Fruit fly (Drosophila melanogaster) whole organism, adult: Measurements from ENCODE around the gene Fer1.
A peak's percentile ranks its signal among the peaks of the same experiment; 100 is the strongest.

Experiments used
- CG11617 ChIP-seq: fragments of 200-800 bp; sonication (Bioruptor generic); optimal IDR thresholded peaks from 2 replicates; lab custom pipeline; 2017; ENCODE audit warnings: mild to moderate bottlenecking, missing biosample characterization, missing genetic modification reagents, missing genetic modification characterization
- CG12768 ChIP-seq: fragments of 200-800 bp; sonication (Bioruptor generic); optimal IDR thresholded peaks from 2 replicates; lab custom pipeline; 2017; ENCODE audit warnings: missing biosample characterization, missing genetic modification characterization, mild to moderate bottlenecking, moderate library complexity, missing genetic modification reagents
- CG14711 ChIP-seq: fragments of 200-800 bp; sonication (Bioruptor generic); optimal IDR thresholded peaks from 2 replicates; lab custom pipeline; 2018; ENCODE audit warnings: missing biosample characterization, mild to moderate bottlenecking, missing genetic modification characterization, moderate library complexity
- CG1620 ChIP-seq: fragments of 200-800 bp; sonication (Bioruptor generic); optimal IDR thresholded peaks from 2 replicates; lab custom pipeline; 2016; ENCODE audit warnings: missing biosample characterization, missing genetic modification characterization
- CG33017 ChIP-seq: fragments of 200-800 bp; sonication (Bioruptor generic); optimal IDR thresholded peaks from 2 replicates; lab custom pipeline; 2018; ENCODE audit warnings: missing biosample characterization, mild to moderate bottlenecking, missing genetic modification characterization, moderate library complexity
- CG5204 ChIP-seq: fragments of 200-800 bp; sonication (Bioruptor generic); optimal IDR thresholded peaks from 2 replicates; lab custom pipeline; 2016; ENCODE audit warnings: missing biosample characterization, missing genetic modification characterization
- CG7045 ChIP-seq: fragments of 200-800 bp; sonication (Bioruptor generic); optimal IDR thresholded peaks from 2 replicates; lab custom pipeline; 2017; ENCODE audit warnings: missing biosample characterization, mild to moderate bottlenecking, missing genetic modification characterization
- CG7101 ChIP-seq: fragments of 200-800 bp; sonication (Bioruptor generic); optimal IDR thresholded peaks from 2 replicates; lab custom pipeline; 2018; ENCODE audit warnings: missing biosample characterization, mild to moderate bottlenecking, missing genetic modification characterization, moderate library complexity
- Clk ChIP-seq: fragments of 200-800 bp; sonication (Bioruptor generic); optimal IDR thresholded peaks from 2 replicates; lab custom pipeline; 2017; ENCODE audit warnings: missing biosample characterization, missing genetic modification characterization
- Crg-1 ChIP-seq: fragments of 200-800 bp; sonication (Bioruptor generic); optimal IDR thresholded peaks from 2 replicates; lab custom pipeline; 2016; ENCODE audit warnings: missing biosample characterization, missing genetic modification characterization
- Hr96 ChIP-seq: fragments of 200-800 bp; sonication (Bioruptor generic); optimal IDR thresholded peaks from 2 replicates; lab custom pipeline; 2016; ENCODE audit warnings: missing biosample characterization, missing genetic modification characterization
- Mnt ChIP-seq: fragments of 200-800 bp; sonication (Bioruptor generic); optimal IDR thresholded peaks from 2 replicates; lab custom pipeline; 2016; ENCODE audit warnings: missing biosample characterization, mild to moderate bottlenecking, missing genetic modification characterization
- bab1 ChIP-seq: fragments of 200-800 bp; sonication (Bioruptor generic); optimal IDR thresholded peaks from 3 replicates; lab custom pipeline; 2019; ENCODE audit warnings: missing biosample characterization, mild to moderate bottlenecking, missing genetic modification characterization, moderate library complexity
- cic ChIP-seq: fragments of 200-800 bp; sonication (Bioruptor generic); optimal IDR thresholded peaks from 2 replicates; lab custom pipeline; 2017; ENCODE audit warnings: missing biosample characterization, mild to moderate bottlenecking, missing genetic modification characterization, moderate library complexity
- cnc ChIP-seq, 2 experiments: fragments of >200 bp; optimal IDR thresholded peaks; 2 replicates each; lab custom pipeline; 2017
- kay ChIP-seq: fragments of 200-800 bp; sonication (Bioruptor generic); peaks from one replicate; lab custom pipeline; 2016; ENCODE audit warnings: missing biosample characterization, missing genetic modification characterization, borderline replicate concordance
- ovo ChIP-seq: fragments of 200-800 bp; sonication (Bioruptor generic); optimal IDR thresholded peaks from 2 replicates; lab custom pipeline; 2016; ENCODE audit warnings: missing biosample characterization, missing genetic modification characterization
- pad ChIP-seq: fragments of 200-800 bp; sonication (Bioruptor generic); optimal IDR thresholded peaks from 3 replicates; lab custom pipeline; 2017; ENCODE audit warnings: missing biosample characterization, missing genetic modification characterization, mild to moderate bottlenecking, moderate library complexity, missing genetic modification reagents
- tj ChIP-seq: fragments of 200-800 bp; sonication (Bioruptor generic); optimal IDR thresholded peaks from 3 replicates; lab custom pipeline; 2017; ENCODE audit warnings: missing biosample characterization, mild to moderate bottlenecking, missing genetic modification characterization, moderate library complexity
- toe ChIP-seq: fragments of 200-800 bp; sonication (Bioruptor generic); optimal IDR thresholded peaks from 2 replicates; lab custom pipeline; 2016; ENCODE audit warnings: missing biosample characterization, missing genetic modification characterization

The Fer1 gene

dm6 chr3R:7154586-7155357 lies 18.8 kb downstream of the Fer1 start, which contains the start of gene MAGE:
Gene MAGE (minus strand): TSS chr3R:7155180.
- TF ChIP-seq CG14711 (tag; lab: Kevin White, UChicago) (no peak), tj (peak; percentile 58), CG1620 (GFP tag; lab: Kevin White, UChicago) (no peak)

dm6 chr3R:7157102-7157501 lies 21.1 kb downstream of the Fer1 start:
- no peak for TF ChIP-seq CG7045 (GFP tag; lab: Kevin White, UChicago)
- TF ChIP-seq CG33017 (tag; lab: Kevin White, UChicago) = no peak
- no peak for TF ChIP-seq tj
- no peak for TF ChIP-seq bab1 (GFP tag; lab: Kevin White, UChicago)

DNA sequence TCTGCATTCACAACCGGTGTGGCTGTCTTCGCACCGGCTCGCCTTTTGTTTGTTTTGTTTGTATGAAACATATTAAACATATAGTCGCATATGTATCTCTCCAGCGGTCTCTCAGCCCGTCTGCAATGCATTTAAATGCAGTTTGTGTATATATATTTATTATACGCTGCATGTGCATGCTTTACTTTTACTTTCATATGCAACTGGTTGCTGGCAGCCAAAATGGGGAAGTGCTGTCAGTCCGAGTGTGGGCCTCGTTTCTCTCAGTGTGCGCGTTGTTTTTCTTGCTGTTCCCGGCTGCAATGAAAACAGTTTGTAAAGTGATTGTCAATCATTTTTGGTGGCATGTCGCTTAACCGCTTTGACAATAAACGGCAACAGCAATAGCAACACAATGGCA lies 23.6 kb downstream of the Fer1 start:
- TF ChIP-seq Crg-1 (GFP tag; lab: Kevin White, UChicago) (no peak), cic (GFP tag; lab: Kevin White, UChicago) (no peak), CG14711 (tag; lab: Kevin White, UChicago) (no peak), kay (GFP tag; lab: Kevin White, UChicago) (no peak), CG7101 (no peak), pad (no peak), CG33017 (tag; lab: Kevin White, UChicago) (no peak)

DNA sequence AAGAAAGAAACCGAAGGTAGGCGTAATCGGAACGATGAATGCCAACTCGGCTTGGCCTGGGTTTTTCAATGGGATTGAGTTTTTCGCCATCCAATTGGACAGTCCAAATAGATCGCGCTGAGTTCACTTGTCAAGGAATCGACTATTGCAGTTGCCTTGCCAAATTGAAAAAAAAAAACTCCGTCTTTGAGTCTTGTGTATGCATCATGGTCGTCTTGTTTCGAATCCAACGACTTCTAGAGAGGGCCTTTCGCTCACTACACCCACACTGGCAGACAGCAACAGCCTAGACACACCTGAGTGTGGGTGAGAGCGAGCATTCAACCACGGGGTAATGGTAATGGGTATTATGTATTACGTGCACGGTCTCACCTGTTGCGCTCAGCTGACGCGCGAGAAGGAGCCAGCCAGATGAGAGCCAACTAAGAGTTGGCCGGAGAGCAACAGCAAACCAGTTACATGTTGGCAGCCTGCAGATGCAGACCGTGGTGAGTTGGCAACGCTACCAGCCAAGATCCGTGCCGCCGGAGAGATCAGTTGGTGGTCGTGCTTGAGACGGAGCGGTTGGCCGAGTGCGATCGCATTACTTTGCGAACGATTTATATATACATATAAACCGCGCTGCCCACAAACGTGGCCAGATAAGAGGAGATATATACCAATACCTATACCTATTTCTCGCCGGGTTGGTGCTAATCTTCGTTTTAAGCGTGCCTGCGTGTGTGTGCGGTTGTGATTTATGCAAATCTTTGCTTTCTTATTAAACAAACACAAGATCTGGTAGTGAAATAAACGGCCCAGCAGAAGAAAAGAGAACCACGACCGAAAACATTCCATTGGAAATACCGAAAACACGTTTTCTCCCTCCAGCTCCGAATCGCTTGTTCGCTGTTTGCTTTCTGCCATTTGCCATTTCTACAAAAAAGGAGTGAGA lies 26.6 kb downstream of the Fer1 start, which contains the start of gene sas:
Gene sas (plus strand): TSS at position 453 of the 934 bp plus-strand sequence.
- TF ChIP-seq CG33017 (tag; lab: Kevin White, UChicago) (no peak), CG14711 (tag; lab: Kevin White, UChicago) (no peak), Hr96 (GFP tag; lab: Kevin White, UChicago) (no peak), pad (no peak), Mnt (GFP tag; lab: Kevin White, UChicago) (no peak), CG11617 (GFP tag; lab: Kevin White, UChicago) (no peak), toe (GFP tag; lab: Kevin White, UChicago) (no peak), CG1620 (GFP tag; lab: Kevin White, UChicago) (no peak), ovo (GFP tag; lab: Kevin White, UChicago) (no peak), cic (GFP tag; lab: Kevin White, UChicago) (no peak), CG7045 (GFP tag; lab: Kevin White, UChicago) (no peak), CG7101 (no peak), cnc (optimal IDR thresholded peaks at IDR 0.05; lab: Kevin White, UChicago) (no peak), kay (GFP tag; lab: Kevin White, UChicago) (no peak), CG5204 (GFP tag; lab: Kevin White, UChicago) (no peak), Clk (GFP tag; lab: Kevin White, UChicago) (no peak)

DNA sequence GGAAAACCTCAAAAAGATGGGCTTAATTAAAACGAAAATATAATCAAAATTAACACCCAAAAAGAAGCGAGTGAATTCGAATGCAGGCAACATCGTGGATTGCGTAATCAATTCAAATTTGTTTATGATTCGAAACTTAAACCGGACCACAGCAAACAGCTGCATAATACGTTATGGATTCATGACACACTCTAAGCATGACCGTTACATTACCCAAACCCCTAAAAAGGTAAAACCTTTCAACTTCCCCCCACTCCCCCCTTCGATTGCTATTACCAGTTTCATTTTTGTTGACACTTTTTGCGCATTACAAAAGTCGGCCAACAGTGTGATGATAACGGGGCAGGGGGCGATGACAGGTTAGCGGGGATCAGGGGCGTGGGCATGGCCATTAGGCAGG lies 33.9 kb downstream of the Fer1 start:
- no peak for TF ChIP-seq CG12768 (GFP tag; lab: Kevin White, UChicago)
- no peak for TF ChIP-seq ovo (GFP tag; lab: Kevin White, UChicago)
- TF ChIP-seq CG33017 (tag; lab: Kevin White, UChicago) = no peak
- no peak for TF ChIP-seq CG5204 (GFP tag; lab: Kevin White, UChicago)
- no peak for TF ChIP-seq Clk (GFP tag; lab: Kevin White, UChicago)
- TF ChIP-seq pad = no peak
- no peak for TF ChIP-seq CG14711 (tag; lab: Kevin White, UChicago)
- TF ChIP-seq cnc (optimal IDR thresholded peaks at IDR 0.05; lab: Kevin White, UChicago) = no peak
- TF ChIP-seq cic (GFP tag; lab: Kevin White, UChicago) = no peak
- TF ChIP-seq CG7045 (GFP tag; lab: Kevin White, UChicago) = no peak

dm6 chr3R:7171384-7172099 lies 35.5 kb downstream of the Fer1 start:
- TF ChIP-seq CG7045 (GFP tag; lab: Kevin White, UChicago) (no peak), cic (GFP tag; lab: Kevin White, UChicago) (no peak), Mnt (GFP tag; lab: Kevin White, UChicago) (no peak), CG11617 (GFP tag; lab: Kevin White, UChicago) (no peak), CG5204 (GFP tag; lab: Kevin White, UChicago) (no peak), cnc (optimal IDR thresholded peaks at IDR 0.05; lab: Kevin White, UChicago) (no peak), CG33017 (tag; lab: Kevin White, UChicago) (no peak), tj (no peak), CG14711 (tag; lab: Kevin White, UChicago) (no peak), Clk (GFP tag; lab: Kevin White, UChicago) (no peak), CG12768 (GFP tag; lab: Kevin White, UChicago) (no peak)
